Worm (Caenorhabditis elegans): ENCODE results near the gene T28H11.8.

DNA sequence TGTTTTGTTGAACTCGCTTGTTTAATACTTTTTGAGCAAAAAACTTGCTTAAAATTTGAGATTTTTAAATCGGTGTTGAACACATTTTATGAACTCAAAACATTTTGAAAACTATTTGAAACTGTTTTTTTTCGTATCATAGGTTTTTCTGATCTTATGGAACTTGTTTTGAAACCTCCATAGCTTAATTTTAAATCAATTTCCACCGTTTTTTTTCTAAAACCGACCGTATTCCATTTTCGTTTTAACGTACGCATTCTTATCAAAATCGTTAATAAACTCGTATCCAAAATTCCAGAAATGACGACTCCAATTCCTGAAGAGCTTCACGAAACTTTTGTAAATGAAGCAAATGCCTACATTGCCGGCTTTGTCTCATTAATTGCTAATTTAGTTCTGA lies 12.1 kb downstream of the T28H11.8 start, which contains the start of gene srm-2:
- TF ChIP-seq alr-1 (tag; optimal IDR thresholded peaks at IDR 0.05; ENCODE audit: borderline replicate concordance) = no peak
- TF ChIP-seq pag-3 (tag; optimal IDR thresholded peaks at IDR 0.05; ENCODE audit: borderline replicate concordance, insufficient read depth) = no peak
- TF ChIP-seq pax-3 (tag; optimal IDR thresholded peaks at IDR 0.05) = no peak
- no peak for TF ChIP-seq lsy-2 (tag; optimal IDR thresholded peaks at IDR 0.05)
- TF ChIP-seq nhr-11 (tag; optimal IDR thresholded peaks at IDR 0.05) = no peak
- no peak for TF ChIP-seq lin-15B (tag; optimal IDR thresholded peaks at IDR 0.05)
- no peak for TF ChIP-seq ets-5 (GFP tag; IDR thresholded peaks at IDR 0.05)
- no peak for TF ChIP-seq aly-2 (tag; optimal IDR thresholded peaks at IDR 0.05)
- no peak for TF ChIP-seq zip-4 (GFP tag; optimal IDR thresholded peaks at IDR 0.05)
- no peak for TF ChIP-seq ces-1 (GFP tag; optimal IDR thresholded peaks at IDR 0.05)
- no peak for TF ChIP-seq egl-27 (tag; optimal IDR thresholded peaks at IDR 0.05)
- no peak for TF ChIP-seq unc-86 (tag; optimal IDR thresholded peaks at IDR 0.05)
